Fruit fly (Drosophila melanogaster): ENCODE data around the gene rux.

- no peak for TF ChIP-seq usp (GFP tag; optimal IDR thresholded peaks at IDR 0.05)
- no peak for TF ChIP-seq psq (optimal IDR thresholded peaks at IDR 0.05)
- no peak for TF ChIP-seq EcR (GFP tag; optimal IDR thresholded peaks at IDR 0.05)
- no peak for TF ChIP-seq CG8478 (optimal IDR thresholded peaks at IDR 0.05)
- no peak for TF ChIP-seq pan (optimal IDR thresholded peaks at IDR 0.05)
These were observed 1.9 kb upstream of the rux start, which contains the start of gene CG5937 for dm6 chrX:6039431-6040016.

Measured in whole organism.